Worm (Caenorhabditis elegans) whole organism, L3 larva: ENCODE data around the gene srw-138.

Experiments
- aly-2 ChIP-seq: fragments of 150-350 bp; optimal IDR thresholded peaks from 2 replicates; lab custom pipeline; 2014; ENCODE audit warnings: missing biosample characterization, missing genetic modification characterization
- ama-1 ChIP-seq: fragments of 150-350 bp; optimal IDR thresholded peaks from 2 replicates; lab custom pipeline; 2018
- ceh-16 ChIP-seq: sonication (generic microtip); optimal IDR thresholded peaks from 2 replicates; lab custom pipeline; 2017; ENCODE audit warnings: missing biosample characterization, missing genetic modification characterization
- daf-12 ChIP-seq: fragments of 150-350 bp; optimal IDR thresholded peaks from 2 replicates; lab custom pipeline; 2014; ENCODE audit warnings: missing biosample characterization, missing genetic modification reagents, missing genetic modification characterization
- egl-5 ChIP-seq: fragments of 150-350 bp; optimal IDR thresholded peaks from 2 replicates; lab custom pipeline; 2017; ENCODE audit warnings: missing biosample characterization, missing genetic modification reagents, missing genetic modification characterization, inconsistent platforms
- elt-1 ChIP-seq: fragments of 150-350 bp; optimal IDR thresholded peaks from 2 replicates; lab custom pipeline; 2014; ENCODE audit warnings: missing biosample characterization, missing genetic modification characterization
- elt-2 ChIP-seq: sonication (generic microtip); optimal IDR thresholded peaks from 2 replicates; lab custom pipeline; 2016; ENCODE audit warnings: missing genetic modification reagents, mild to moderate bottlenecking, missing genetic modification characterization, missing compliant biosample characterization
- elt-3 ChIP-seq, 3 experiments: fragments of 150-350 bp in 1 of 3; sonication (generic microtip) in 2 of 3; optimal IDR thresholded peaks; 2 replicates in 2 of 3; 4 replicates in 1 of 3; lab custom pipeline; 2014 to 2017; ENCODE audit warnings: missing biosample characterization in 3 of 3, missing genetic modification characterization in 3 of 3
- eor-1 ChIP-seq, 2 experiments: fragments of 150-350 bp; optimal IDR thresholded peaks; 2 replicates each; lab custom pipeline; 2014 to 2018; ENCODE audit warnings: missing biosample characterization in 2 of 2, missing genetic modification characterization in 2 of 2
- fkh-10 ChIP-seq: sonication (generic microtip); optimal IDR thresholded peaks from 2 replicates; lab custom pipeline; 2017; ENCODE audit warnings: missing biosample characterization, missing genetic modification reagents, missing genetic modification characterization
- fkh-2 ChIP-seq: fragments of 150-350 bp; optimal IDR thresholded peaks from 2 replicates; lab custom pipeline; 2014; ENCODE audit warnings: missing biosample characterization, missing genetic modification reagents, missing genetic modification characterization
- fos-1 ChIP-seq: fragments of 150-350 bp; optimal IDR thresholded peaks from 2 replicates; lab custom pipeline; 2014; ENCODE audit warnings: missing biosample characterization, missing genetic modification characterization
- lin-15B ChIP-seq: fragments of 150-350 bp; optimal IDR thresholded peaks from 2 replicates; lab custom pipeline; 2014; ENCODE audit warnings: missing biosample characterization, missing genetic modification characterization
- lsy-12 ChIP-seq: sonication (generic microtip); optimal IDR thresholded peaks from 2 replicates; lab custom pipeline; 2016; ENCODE audit warnings: mild to moderate bottlenecking, missing genetic modification characterization, missing compliant biosample characterization
- mdl-1 ChIP-seq: fragments of 150-350 bp; optimal IDR thresholded peaks from 2 replicates; lab custom pipeline; 2014; ENCODE audit warnings: missing biosample characterization, missing genetic modification characterization
- mml-1 ChIP-seq: fragments of 150-350 bp; sonication (generic microtip); optimal IDR thresholded peaks from 3 replicates; lab custom pipeline; 2014; ENCODE audit warnings: missing biosample characterization, missing genetic modification characterization
- nfya-1 ChIP-seq: sonication (generic microtip); optimal IDR thresholded peaks from 2 replicates; lab custom pipeline; 2017; ENCODE audit warnings: missing genetic modification characterization, mild to moderate bottlenecking, missing compliant biosample characterization, antibody characterized with exemption, moderate library complexity; ENCODE audit not compliant: insufficient read depth
- nhr-11 ChIP-seq: fragments of 150-350 bp; optimal IDR thresholded peaks from 2 replicates; lab custom pipeline; 2014; ENCODE audit warnings: missing biosample characterization, missing genetic modification characterization
- nhr-12 ChIP-seq: fragments of 150-350 bp; optimal IDR thresholded peaks from 2 replicates; lab custom pipeline; 2014; ENCODE audit warnings: missing biosample characterization, missing genetic modification characterization
- nhr-237 ChIP-seq: fragments of 150-350 bp; optimal IDR thresholded peaks from 2 replicates; lab custom pipeline; 2014; ENCODE audit warnings: missing biosample characterization, missing genetic modification characterization
- nhr-67 ChIP-seq: fragments of 150-350 bp; optimal IDR thresholded peaks from 2 replicates; lab custom pipeline; 2014; ENCODE audit warnings: missing biosample characterization, missing genetic modification characterization
- nhr-76 ChIP-seq: fragments of 150-350 bp; sonication (generic microtip); optimal IDR thresholded peaks from 5 replicates; lab custom pipeline; 2014; ENCODE audit warnings: missing biosample characterization, missing genetic modification characterization
- nhr-77 ChIP-seq: fragments of 150-350 bp; optimal IDR thresholded peaks from 2 replicates; lab custom pipeline; 2014; ENCODE audit warnings: missing biosample characterization, missing genetic modification characterization
- pha-4 ChIP-seq: fragments of 150-350 bp; optimal IDR thresholded peaks from 2 replicates; lab custom pipeline; 2014; ENCODE audit warnings: missing biosample characterization, missing genetic modification reagents, missing genetic modification characterization
- pqm-1 ChIP-seq: fragments of 150-350 bp; optimal IDR thresholded peaks from 2 replicates; lab custom pipeline; 2017; ENCODE audit warnings: missing biosample characterization, missing genetic modification characterization, inconsistent platforms
- snpc-4 ChIP-seq: fragments of 150-350 bp; optimal IDR thresholded peaks from 2 replicates; lab custom pipeline; 2014; ENCODE audit warnings: missing biosample characterization, missing genetic modification characterization
- tbx-2 ChIP-seq: sonication (generic microtip); optimal IDR thresholded peaks from 2 replicates; lab custom pipeline; 2016; ENCODE audit warnings: mild to moderate bottlenecking, missing genetic modification characterization, missing compliant biosample characterization
- unc-39 ChIP-seq: sonication (generic microtip); optimal IDR thresholded peaks from 4 replicates; lab custom pipeline; 2017; ENCODE audit warnings: missing biosample characterization, missing genetic modification characterization
- zag-1 ChIP-seq: fragments of 150-350 bp; optimal IDR thresholded peaks from 2 replicates; lab custom pipeline; 2014; ENCODE audit warnings: missing biosample characterization, missing genetic modification characterization
- ztf-11 ChIP-seq: fragments of 150-350 bp; optimal IDR thresholded peaks from 2 replicates; lab custom pipeline; 2014; ENCODE audit warnings: missing biosample characterization, missing genetic modification characterization
- ztf-4 ChIP-seq: fragments of 150-350 bp; optimal IDR thresholded peaks from 2 replicates; lab custom pipeline; 2014; ENCODE audit warnings: missing biosample characterization, missing genetic modification characterization

srw-138 gene

ce11 chrV:2996105-2996504, 33.2 kb upstream of the srw-138 start, which contains the start of gene srw-120:
srw-120 (minus strand) TSS chrV:2996205.
- TF ChIP-seq pha-4 (tag; lab: Kevin White, UChicago) (no peak), ama-1 (lab: Kevin White, UChicago) (no peak), pqm-1 (no peak), zag-1 (no peak), ceh-16 (tag; lab: Kevin White, UChicago) (no peak), nhr-237 (tag; lab: Kevin White, UChicago) (no peak), daf-12 (tag; lab: Kevin White, UChicago) (no peak), nhr-12 (tag; lab: Kevin White, UChicago) (no peak), ztf-11 (tag; lab: Kevin White, UChicago) (no peak), nhr-11 (tag; lab: Kevin White, UChicago) (no peak), elt-2 (tag; lab: Kevin White, UChicago) (no peak), nhr-76 (tag; lab: Kevin White, UChicago) (no peak)

ce11 chrV:2993816-2994215, 31.0 kb upstream of the srw-138 start, which contains the start of gene srw-115:
srw-115 (minus strand) TSS chrV:2993916.
- TF ChIP-seq ztf-4 (tag; lab: Kevin White, UChicago) (no peak), elt-1 (tag; lab: Kevin White, UChicago) (no peak), nfya-1 (tag; lab: Kevin White, UChicago) (no peak), nhr-237 (tag; lab: Kevin White, UChicago) (no peak), nhr-12 (tag; lab: Kevin White, UChicago) (no peak), eor-1 (tag; optimal IDR thresholded peaks at IDR 0.05; lab: Kevin White, UChicago) (no peak)

- TF ChIP-seq elt-1 (tag; lab: Kevin White, UChicago): no peak
Measured at ce11 chrV:2992060-2992459, 29.2 kb upstream of the srw-138 start.

ce11 chrV:2991485-2991884, 28.6 kb upstream of the srw-138 start, which contains the start of gene srw-121:
srw-121 (minus strand) TSS chrV:2991585.
- no peak for TF ChIP-seq tbx-2
- no peak for TF ChIP-seq fkh-10 (GFP tag; lab: Kevin White, UChicago)
- no peak for TF ChIP-seq elt-2 (tag; lab: Kevin White, UChicago)
- TF ChIP-seq daf-12 (tag; lab: Kevin White, UChicago): no peak
- no peak for TF ChIP-seq pqm-1
- TF ChIP-seq aly-2: no peak
- TF ChIP-seq snpc-4: no peak
- no peak for TF ChIP-seq zag-1
- no peak for TF ChIP-seq nhr-11 (tag; lab: Kevin White, UChicago)
- TF ChIP-seq egl-5 (tag; lab: Kevin White, UChicago): no peak
- no peak for TF ChIP-seq fos-1 (tag; lab: Kevin White, UChicago)
- no peak for TF ChIP-seq nhr-237 (tag; lab: Kevin White, UChicago)

- TF ChIP-seq nhr-76 (tag; lab: Kevin White, UChicago) (no peak), daf-12 (tag; lab: Kevin White, UChicago) (no peak), fos-1 (tag; lab: Kevin White, UChicago) (no peak), elt-1 (tag; lab: Kevin White, UChicago) (no peak), ztf-11 (tag; lab: Kevin White, UChicago) (no peak), tbx-2 (no peak), ztf-4 (tag; lab: Kevin White, UChicago) (no peak), nhr-77 (tag; lab: Kevin White, UChicago) (no peak), nhr-12 (tag; lab: Kevin White, UChicago) (no peak), pha-4 (tag; lab: Kevin White, UChicago) (no peak), mml-1 (tag; lab: Kevin White, UChicago) (no peak), mdl-1 (tag; lab: Kevin White, UChicago) (no peak), lin-15B (tag; lab: Kevin White, UChicago) (no peak), unc-39 (tag; lab: Kevin White, UChicago) (no peak), nfya-1 (tag; lab: Kevin White, UChicago) (no peak), lsy-12 (tag; lab: Kevin White, UChicago) (no peak)
Measured at ce11 chrV:2987407-2987806, 24.5 kb upstream of the srw-138 start, which contains the start of gene srh-85. srh-85 (minus strand) TSS chrV:2987507.

ce11 chrV:2985309-2985708, 22.4 kb upstream of the srw-138 start, which contains the start of gene srw-139:
srw-139 (minus strand) TSS chrV:2985409.
- no peak for TF ChIP-seq mdl-1 (tag; lab: Kevin White, UChicago)
- no peak for TF ChIP-seq snpc-4
- no peak for TF ChIP-seq nhr-12 (tag; lab: Kevin White, UChicago)
- no peak for TF ChIP-seq unc-39 (tag; lab: Kevin White, UChicago)
- no peak for TF ChIP-seq elt-3 (tag; optimal IDR thresholded peaks at IDR 0.05; lab: Kevin White, UChicago)
- no peak for TF ChIP-seq nhr-67 (tag; lab: Kevin White, UChicago)
- no peak for TF ChIP-seq fkh-2 (tag; lab: Kevin White, UChicago)
- TF ChIP-seq fkh-10 (GFP tag; lab: Kevin White, UChicago): no peak
